Fruit fly (Drosophila melanogaster): Measurements from ENCODE around the gene RpS27.

Gene RpS27

DNA sequence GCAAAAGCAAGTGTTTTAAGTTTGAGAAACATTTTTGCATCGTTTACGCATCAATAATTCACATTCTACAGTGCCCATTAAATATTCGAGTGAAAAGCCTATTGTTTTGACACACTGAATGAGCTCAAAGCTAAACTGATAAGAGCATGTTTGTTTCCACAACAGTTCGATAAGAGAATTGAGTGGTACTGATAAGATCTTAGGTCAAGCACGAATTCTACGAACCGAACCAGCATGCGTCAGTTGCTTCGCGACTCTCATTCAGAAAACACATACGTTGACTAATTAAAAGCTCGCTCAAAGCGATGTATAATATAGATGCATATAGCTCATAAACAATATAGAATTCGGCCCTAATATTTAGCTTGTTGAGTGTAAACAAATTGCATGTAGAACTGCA lies 38.1 kb downstream of the RpS27 start (continued):
- TF ChIP-seq CG15514 (GFP tag; optimal IDR thresholded peaks at IDR 0.05) = peak; percentile 6
- TF ChIP-seq pum (GFP tag; optimal IDR thresholded peaks at IDR 0.05) = no peak
- TF ChIP-seq Hr3 (GFP tag; optimal IDR thresholded peaks at IDR 0.05) = no peak
- TF ChIP-seq CG14050 (GFP tag; IDR thresholded peaks at IDR 0.05) = no peak
- TF ChIP-seq sug (tag; optimal IDR thresholded peaks at IDR 0.05) = peak; percentile 31
- no peak for TF ChIP-seq Xrp1 (GFP tag; IDR thresholded peaks at IDR 0.05)
- no peak for TF ChIP-seq TFAM (GFP tag; optimal IDR thresholded peaks at IDR 0.05)
- peak; percentile 81 for TF ChIP-seq Deaf1 (tag; optimal IDR thresholded peaks at IDR 0.05)
- TF ChIP-seq fru (optimal IDR thresholded peaks at IDR 0.05) = no peak
- TF ChIP-seq tgo (GFP tag; IDR thresholded peaks at IDR 0.05) = no peak
- peak; percentile 14 for TF ChIP-seq exex (tag; optimal IDR thresholded peaks at IDR 0.05)

DNA sequence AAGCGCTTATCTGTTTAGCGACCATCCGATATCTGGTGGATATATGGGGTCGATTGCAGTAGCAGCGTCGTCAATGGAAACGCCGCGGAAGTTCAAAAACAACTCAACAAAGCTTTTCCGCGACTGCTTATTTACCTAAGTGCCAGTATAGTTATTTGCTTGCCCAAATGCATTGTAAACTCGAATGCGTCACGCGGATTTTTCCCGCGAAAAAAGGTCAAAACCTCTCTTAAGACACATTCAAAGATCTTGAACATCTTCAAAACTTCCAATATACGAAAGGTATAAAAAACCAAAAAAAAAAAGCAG lies 38.6 kb downstream of the RpS27 start:
- no peak for TF ChIP-seq CG31224 (GFP tag; IDR thresholded peaks at IDR 0.05)
- no peak for TF ChIP-seq CG42726 (GFP tag; IDR thresholded peaks at IDR 0.05; ENCODE audit: partially characterized antibody)
- no peak for TF ChIP-seq CkIIα-i1 (GFP tag; IDR thresholded peaks at IDR 0.05)
- TF ChIP-seq sens (GFP tag) = peak; percentile 49
- no peak for TF ChIP-seq tx (GFP tag; optimal IDR thresholded peaks at IDR 0.05)
- TF ChIP-seq emc (GFP tag; optimal IDR thresholded peaks at IDR 0.05) = no peak
- TF ChIP-seq otp (GFP tag; IDR thresholded peaks at IDR 0.05) = 0 out of 3 replicates have a peak, but pooled peaks have one; percentile 9
- no peak for TF ChIP-seq CG33557 (GFP tag; optimal IDR thresholded peaks at IDR 0.05)
- no peak for TF ChIP-seq Bteb2 (GFP tag; optimal IDR thresholded peaks at IDR 0.05)
- peak; percentile 66 for TF ChIP-seq Med (GFP tag)
- TF ChIP-seq CG34224 (GFP tag; IDR thresholded peaks at IDR 0.05; ENCODE audit: partially characterized antibody) = no peak
- 0 out of 2 replicates have a peak, but pooled peaks have one; percentile 12 for TF ChIP-seq CG14014 (GFP tag; IDR thresholded peaks at IDR 0.05)
- 0 out of 3 replicates have a peak, but pooled peaks have one; percentile 8 for TF ChIP-seq CG6791 (GFP tag; IDR thresholded peaks at IDR 0.05; ENCODE audit: partially characterized antibody)
- TF ChIP-seq CG11247 (GFP tag; IDR thresholded peaks at IDR 0.05) = peak; percentile 25; the same call in 1 of the 2 replicates
- TF ChIP-seq pros (GFP tag; optimal IDR thresholded peaks at IDR 0.05) = peak; percentile 29
- TF ChIP-seq seq (GFP tag; IDR thresholded peaks at IDR 0.05) = 0 out of 2 replicates have a peak, but pooled peaks have one; percentile 26
- no peak for TF ChIP-seq Xbp1 (GFP tag; optimal IDR thresholded peaks at IDR 0.05)
- TF ChIP-seq CG13624 (GFP tag; optimal IDR thresholded peaks at IDR 0.05) = no peak
- TF ChIP-seq pan (optimal IDR thresholded peaks at IDR 0.05) = no peak
- TF ChIP-seq pan (GFP tag; optimal IDR thresholded peaks at IDR 0.05 in 1 of 2, IDR thresholded peaks at IDR 0.05 in 1 of 2) = peak in 1 of 2 experiments; percentile 30
- TF ChIP-seq CG2199 (GFP tag; IDR thresholded peaks at IDR 0.05) = peak; percentile 65; the same call in 2 of the 3 replicates
- TF ChIP-seq Asciz (GFP tag; optimal IDR thresholded peaks at IDR 0.05) = no peak
- TF ChIP-seq Ada2b (GFP tag; IDR thresholded peaks at IDR 0.05) = no peak
- no peak for TF ChIP-seq sr (GFP tag; IDR thresholded peaks at IDR 0.05)
- peak; percentile 62 for TF ChIP-seq Awh (GFP tag; IDR thresholded peaks at IDR 0.05)
- no peak for TF ChIP-seq CG32767 (GFP tag; IDR thresholded peaks at IDR 0.05)
- TF ChIP-seq ci (GFP tag; IDR thresholded peaks at IDR 0.05) = peak; percentile 66
- peak; percentile 4 for TF ChIP-seq ATbp (GFP tag; optimal IDR thresholded peaks at IDR 0.05)
- no peak for TF ChIP-seq CG3726 (GFP tag; IDR thresholded peaks at IDR 0.05)
- no peak for TF ChIP-seq CG2712 (tag; optimal IDR thresholded peaks at IDR 0.05)
- 0 out of 2 replicates have a peak, but pooled peaks have one; percentile 26 for TF ChIP-seq CG1024 (GFP tag; IDR thresholded peaks at IDR 0.05)

All from whole organism, embryonic.